Worm (Caenorhabditis elegans): ENCODE measurements around the gene ham-2.
A peak's percentile ranks its signal among the peaks of the same experiment; 100 is the strongest.

Gene ham-2

ce11 chrX:4516758-4517157, 37.7 kb upstream of the ham-2 start:
- TF ChIP-seq swsn-7 (tag; optimal IDR thresholded peaks at IDR 0.05) (peak; percentile 2), mep-1 (tag; optimal IDR thresholded peaks at IDR 0.05) (peak; percentile 57), nhr-20 (tag; optimal IDR thresholded peaks at IDR 0.05) (peak; percentile 23), C16A3.4 (tag; optimal IDR thresholded peaks at IDR 0.05) (peak; percentile 26), lsy-2 (tag; optimal IDR thresholded peaks at IDR 0.05) (peak in 1 of 2 experiments; percentile 42), efl-3 (GFP tag; optimal IDR thresholded peaks at IDR 0.05) (no peak), lin-35 (GFP tag; optimal IDR thresholded peaks at IDR 0.05) (peak in 1 of 2 experiments; percentile 14), pqm-1 (tag; optimal IDR thresholded peaks at IDR 0.05) (no peak), elt-3 (tag; optimal IDR thresholded peaks at IDR 0.05) (no peak), efl-1 (optimal IDR thresholded peaks at IDR 0.05) (peak in 1 of 2 experiments; percentile 14), efl-1 (GFP tag; optimal IDR thresholded peaks at IDR 0.05 in 1 of 2) (peak in 1 of 2 experiments; percentile 82), nhr-71 (tag; optimal IDR thresholded peaks at IDR 0.05) (peak; percentile 32), blmp-1 (tag; optimal IDR thresholded peaks at IDR 0.05) (peak; percentile 58), dpl-1 (GFP tag; optimal IDR thresholded peaks at IDR 0.05) (no peak), ceh-8 (GFP tag; optimal IDR thresholded peaks at IDR 0.05) (no peak), lin-14 (GFP tag; optimal IDR thresholded peaks at IDR 0.05) (peak; percentile 29), tbx-2 (tag; optimal IDR thresholded peaks at IDR 0.05) (peak; percentile 18), nhr-47 (tag; optimal IDR thresholded peaks at IDR 0.05) (peak; percentile 29), F16B12.6 (tag; optimal IDR thresholded peaks at IDR 0.05) (peak; percentile 82), unc-98 (GFP tag; IDR thresholded peaks at IDR 0.05) (no peak), nhr-85 (tag) (peak; percentile 62), xbp-1 (tag; optimal IDR thresholded peaks at IDR 0.05) (peak; percentile 86), unc-30 (tag; optimal IDR thresholded peaks at IDR 0.05) (no peak), ceh-63 (GFP tag; optimal IDR thresholded peaks at IDR 0.05) (no peak), snu-23 (GFP tag; optimal IDR thresholded peaks at IDR 0.05) (peak; percentile 35)

ce11 chrX:4519968-4520367, 34.5 kb upstream of the ham-2 start:
- TF ChIP-seq blmp-1 (tag; optimal IDR thresholded peaks at IDR 0.05), result peak; percentile 98
- TF ChIP-seq lin-35 (GFP tag; optimal IDR thresholded peaks at IDR 0.05), result peak in 1 of 2 experiments; percentile 19
- no peak for TF ChIP-seq C04F5.9 (tag; optimal IDR thresholded peaks at IDR 0.05)
- no peak for TF ChIP-seq efl-3 (GFP tag; optimal IDR thresholded peaks at IDR 0.05)
- peak; percentile 97 for TF ChIP-seq xbp-1 (tag; optimal IDR thresholded peaks at IDR 0.05)
- no peak for TF ChIP-seq hlh-17 (GFP tag; optimal IDR thresholded peaks at IDR 0.05; ENCODE audit: borderline replicate concordance)
- TF ChIP-seq mep-1 (tag; optimal IDR thresholded peaks at IDR 0.05), result peak; percentile 33
- TF ChIP-seq ztf-4 (tag; optimal IDR thresholded peaks at IDR 0.05), result peak; percentile 5
- TF ChIP-seq C34B4.2 (tag; optimal IDR thresholded peaks at IDR 0.05), result no peak
- TF ChIP-seq zip-4 (GFP tag; optimal IDR thresholded peaks at IDR 0.05), result no peak
- TF ChIP-seq nhr-20 (tag; optimal IDR thresholded peaks at IDR 0.05), result peak; percentile 36
- peak; percentile 55 for TF ChIP-seq grh-1 (GFP tag; IDR thresholded peaks at IDR 0.05)
- peak in 1 of 2 experiments; percentile 25 for TF ChIP-seq egl-27 (tag; optimal IDR thresholded peaks at IDR 0.05)
- no peak for TF ChIP-seq ceh-8 (GFP tag; optimal IDR thresholded peaks at IDR 0.05)
- TF ChIP-seq tbx-2 (tag; optimal IDR thresholded peaks at IDR 0.05), result no peak
- peak in 3 of 6 experiments; percentile 26 to 72 (median 41) for TF ChIP-seq elt-3 (tag; optimal IDR thresholded peaks at IDR 0.05)
- TF ChIP-seq lin-14 (GFP tag; optimal IDR thresholded peaks at IDR 0.05), result peak; percentile 67
- TF ChIP-seq nhr-85 (tag), result peak; percentile 74
- peak; percentile 16 for TF ChIP-seq nhr-71 (tag; optimal IDR thresholded peaks at IDR 0.05)
- no peak for TF ChIP-seq nhr-11 (tag; optimal IDR thresholded peaks at IDR 0.05)
- peak; percentile 31 for TF ChIP-seq snu-23 (GFP tag; optimal IDR thresholded peaks at IDR 0.05)

ce11 chrX:4521166-4521565, 33.3 kb upstream of the ham-2 start:
- TF ChIP-seq aly-2 (tag; optimal IDR thresholded peaks at IDR 0.05) (no peak), elt-3 (tag; optimal IDR thresholded peaks at IDR 0.05) (peak in 1 of 6 experiments; percentile 15), aha-1 (tag; optimal IDR thresholded peaks at IDR 0.05) (no peak), fkh-10 (GFP tag; optimal IDR thresholded peaks at IDR 0.05) (no peak), nhr-85 (tag) (no peak), lin-14 (GFP tag; optimal IDR thresholded peaks at IDR 0.05) (peak; percentile 29)
